Fruit fly (Drosophila melanogaster) whole organism, embryonic: ENCODE data around the gene tyn.

Experiments
- BEAF-32 ChIP-seq: fragments of 200-800 bp; sonication (Bioruptor generic); optimal IDR thresholded peaks from 3 replicates; lab custom pipeline; 2017; ENCODE audit warnings: missing biosample characterization, missing genetic modification characterization, mild to moderate bottlenecking, moderate library complexity, missing genetic modification reagents
- BtbVII ChIP-seq: fragments of 200-800 bp; sonication (Bioruptor generic); optimal IDR thresholded peaks from 3 replicates; lab custom pipeline; 2017; ENCODE audit warnings: missing biosample characterization, mild to moderate bottlenecking, missing genetic modification characterization
- CG11398 ChIP-seq: fragments of 200-800 bp; sonication (Bioruptor generic); optimal IDR thresholded peaks from 2 replicates; lab custom pipeline; 2016; ENCODE audit warnings: missing biosample characterization, missing genetic modification characterization
- CG12155 ChIP-seq: fragments of 200-800 bp; sonication (Bioruptor generic); optimal IDR thresholded peaks from 3 replicates; lab custom pipeline; 2016; ENCODE audit warnings: missing biosample characterization, missing genetic modification characterization
- CG13287 ChIP-seq: fragments of 200-800 bp; sonication (Bioruptor generic); IDR thresholded peaks from 2 replicates; pipeline ENCODE4 v1.3.6; 2022; ENCODE audit warnings: missing biosample characterization, missing genetic modification characterization; ENCODE audit not compliant: partially characterized antibody
- CG13624 ChIP-seq: fragments of 200-800 bp; sonication (Bioruptor generic); optimal IDR thresholded peaks from 2 replicates; lab custom pipeline; 2016; ENCODE audit warnings: missing biosample characterization, missing genetic modification characterization
- CG15479 ChIP-seq: fragments of 200-800 bp; sonication (Bioruptor generic); optimal IDR thresholded peaks from 3 replicates; lab custom pipeline; 2019; ENCODE audit warnings: missing biosample characterization, mild to moderate bottlenecking, missing genetic modification characterization, moderate library complexity
- CG1647 ChIP-seq: fragments of 200-800 bp; sonication (Bioruptor generic); optimal IDR thresholded peaks from 3 replicates; lab custom pipeline; 2016; ENCODE audit warnings: missing biosample characterization, missing genetic modification characterization
- CG16779 ChIP-seq: fragments of 200-800 bp; sonication (Bioruptor generic); IDR thresholded peaks from 2 replicates; pipeline ENCODE4 v1.3.6; 2022; ENCODE audit warnings: missing biosample characterization, missing genetic modification characterization
- CG17802 ChIP-seq: fragments of 200-800 bp; sonication (Bioruptor generic); optimal IDR thresholded peaks from 2 replicates; lab custom pipeline; 2018; ENCODE audit warnings: missing biosample characterization, mild to moderate bottlenecking, missing genetic modification characterization, moderate library complexity
- CG30020 ChIP-seq: fragments of 200-800 bp; optimal IDR thresholded peaks from 2 replicates; lab custom pipeline; 2019; ENCODE audit warnings: missing biosample characterization, mild to moderate bottlenecking, missing genetic modification characterization, moderate library complexity
- CG3281 ChIP-seq: fragments of 200-800 bp; sonication (Bioruptor generic); optimal IDR thresholded peaks from 3 replicates; lab custom pipeline; 2017; ENCODE audit warnings: missing biosample characterization, mild to moderate bottlenecking, missing genetic modification characterization
- CG3838 ChIP-seq: fragments of 200-800 bp; sonication (Bioruptor generic); optimal IDR thresholded peaks from 3 replicates; lab custom pipeline; 2016; ENCODE audit warnings: missing biosample characterization, missing genetic modification characterization
- CG3847 ChIP-seq: fragments of 200-800 bp; sonication (Bioruptor generic); IDR thresholded peaks from 2 replicates; pipeline ENCODE4 v1.3.6; 2022; ENCODE audit warnings: missing biosample characterization, missing genetic modification characterization
- CG3995 ChIP-seq: fragments of 200-800 bp; sonication (Bioruptor generic); optimal IDR thresholded peaks from 3 replicates; lab custom pipeline; 2016; ENCODE audit warnings: missing biosample characterization, missing genetic modification characterization
- CG4328 ChIP-seq: fragments of 200-800 bp; sonication (Bioruptor generic); optimal IDR thresholded peaks from 3 replicates; lab custom pipeline; 2017; ENCODE audit warnings: missing biosample characterization, missing genetic modification reagents, missing genetic modification characterization
- CG5245 ChIP-seq: fragments of 200-800 bp; sonication (Bioruptor generic); optimal IDR thresholded peaks from 3 replicates; lab custom pipeline; 2016; ENCODE audit warnings: missing biosample characterization, missing genetic modification characterization
- CG5953 ChIP-seq: fragments of 200-800 bp; sonication (Bioruptor generic); IDR thresholded peaks from 2 replicates; pipeline ENCODE4 v1.3.6; 2022; ENCODE audit warnings: missing biosample characterization, missing genetic modification characterization
- CG6791 ChIP-seq: fragments of 200-800 bp; sonication (Bioruptor generic); IDR thresholded peaks from 3 replicates; pipeline ENCODE4 v1.3.6; 2022; ENCODE audit warnings: missing biosample characterization, missing genetic modification characterization; ENCODE audit not compliant: partially characterized antibody
- CG7745 ChIP-seq: fragments of 200-800 bp; sonication (Bioruptor generic); optimal IDR thresholded peaks from 2 replicates; lab custom pipeline; 2018; ENCODE audit warnings: missing biosample characterization, mild to moderate bottlenecking, missing genetic modification characterization, moderate library complexity
- CG7963 ChIP-seq: fragments of 200-800 bp; sonication (Bioruptor generic); IDR thresholded peaks from 3 replicates; pipeline ENCODE4 v1.3.6; 2022; ENCODE audit warnings: missing biosample characterization, missing genetic modification characterization; ENCODE audit not compliant: partially characterized antibody
- CG8089 ChIP-seq: fragments of 200-800 bp; sonication (Bioruptor generic); optimal IDR thresholded peaks from 3 replicates; lab custom pipeline; 2016; ENCODE audit warnings: missing biosample characterization, missing genetic modification characterization
- CG9215 ChIP-seq: fragments of 200-800 bp; sonication (Bioruptor generic); IDR thresholded peaks from 2 replicates; pipeline ENCODE4 v1.3.6; 2022; ENCODE audit warnings: missing biosample characterization, missing genetic modification characterization
- Chrac-16 ChIP-seq: fragments of 200-800 bp; sonication (Bioruptor generic); optimal IDR thresholded peaks from 3 replicates; lab custom pipeline; 2016; ENCODE audit warnings: missing biosample characterization, missing genetic modification characterization
- D19B ChIP-seq: fragments of 200-800 bp; sonication (Bioruptor generic); optimal IDR thresholded peaks from 2 replicates; lab custom pipeline; 2017; ENCODE audit warnings: missing biosample characterization, mild to moderate bottlenecking, missing genetic modification characterization
- Fer2 ChIP-seq: fragments of 200-800 bp; sonication (Bioruptor generic); optimal IDR thresholded peaks from 2 replicates; lab custom pipeline; 2018; ENCODE audit warnings: missing biosample characterization, mild to moderate bottlenecking, missing genetic modification characterization, moderate library complexity
- Hr39 ChIP-seq: fragments of >200 bp; optimal IDR thresholded peaks from 2 replicates; lab custom pipeline; 2017
- Hr51 ChIP-seq, 2 experiments: fragments of 200-800 bp; sonication (Bioruptor generic); optimal IDR thresholded peaks; 2 replicates in 1 of 2; 3 replicates in 1 of 2; lab custom pipeline; 2016 to 2018; ENCODE audit warnings: missing biosample characterization in 2 of 2, missing genetic modification characterization in 2 of 2, mild to moderate bottlenecking in 1 of 2, moderate library complexity in 1 of 2
- Myb ChIP-seq: fragments of 200-800 bp; sonication (Bioruptor generic); optimal IDR thresholded peaks from 2 replicates; lab custom pipeline; 2016; ENCODE audit warnings: missing biosample characterization, missing genetic modification characterization
- NC2α ChIP-seq: fragments of 200-800 bp; sonication (Bioruptor generic); optimal IDR thresholded peaks from 2 replicates; lab custom pipeline; 2016; ENCODE audit warnings: missing biosample characterization, missing genetic modification characterization
- NFAT ChIP-seq: fragments of 200-800 bp; sonication (Bioruptor generic); IDR thresholded peaks from 2 replicates; pipeline ENCODE4 v1.3.6; 2022; ENCODE audit warnings: missing biosample characterization, missing genetic modification characterization
- Pdp1 ChIP-seq, 2 experiments: fragments of 200-800 bp; sonication (Bioruptor generic); optimal IDR thresholded peaks; 3 replicates each; lab custom pipeline; 2016; ENCODE audit warnings: missing biosample characterization in 2 of 2, missing genetic modification characterization in 2 of 2, mild to moderate bottlenecking in 1 of 2, moderate library complexity in 1 of 2
- Ssrp ChIP-seq: fragments of 200-800 bp; sonication (Bioruptor generic); optimal IDR thresholded peaks from 2 replicates; lab custom pipeline; 2018; ENCODE audit warnings: missing biosample characterization, mild to moderate bottlenecking, missing genetic modification characterization, moderate library complexity
- chm ChIP-seq: fragments of 200-800 bp; sonication (Bioruptor generic); IDR thresholded peaks from 2 replicates; pipeline ENCODE4 v1.3.6; 2022; ENCODE audit warnings: missing biosample characterization, missing genetic modification characterization
- corto ChIP-seq: fragments of 200-800 bp; sonication (Bioruptor generic); optimal IDR thresholded peaks from 2 replicates; lab custom pipeline; 2016; ENCODE audit warnings: missing biosample characterization, mild to moderate bottlenecking, missing genetic modification characterization, moderate library complexity
- gem ChIP-seq: fragments of 200-800 bp; sonication (Bioruptor generic); optimal IDR thresholded peaks from 2 replicates; lab custom pipeline; 2019; ENCODE audit warnings: missing biosample characterization, mild to moderate bottlenecking, missing genetic modification characterization, moderate library complexity
- grn ChIP-seq: fragments of 200-800 bp; sonication (Bioruptor generic); optimal IDR thresholded peaks from 3 replicates; lab custom pipeline; 2017; ENCODE audit warnings: missing biosample characterization, missing genetic modification characterization
- hbn ChIP-seq: fragments of 200-800 bp; sonication (Bioruptor generic); IDR thresholded peaks from 2 replicates; pipeline ENCODE4 v1.3.6; 2022; ENCODE audit warnings: missing biosample characterization, missing genetic modification characterization; ENCODE audit not compliant: partially characterized antibody
- jing ChIP-seq: fragments of 200-800 bp; sonication (Bioruptor generic); optimal IDR thresholded peaks from 2 replicates; lab custom pipeline; 2018; ENCODE audit warnings: missing biosample characterization, mild to moderate bottlenecking, missing genetic modification characterization
- knrl ChIP-seq: fragments of 200-800 bp; sonication (Bioruptor generic); IDR thresholded peaks from 3 replicates; pipeline ENCODE4 v1.3.6; 2022; ENCODE audit warnings: missing biosample characterization, missing genetic modification characterization; ENCODE audit not compliant: partially characterized antibody
- lilli ChIP-seq: fragments of 200-800 bp; sonication (Bioruptor generic); optimal IDR thresholded peaks from 3 replicates; lab custom pipeline; 2016; ENCODE audit warnings: missing biosample characterization, missing genetic modification characterization
- mam ChIP-seq: fragments of 200-800 bp; sonication (Bioruptor generic); optimal IDR thresholded peaks from 3 replicates; lab custom pipeline; 2016; ENCODE audit warnings: missing biosample characterization, missing genetic modification characterization
- nerfin-2 ChIP-seq: fragments of 200-800 bp; sonication (Bioruptor generic); IDR thresholded peaks from 2 replicates; pipeline ENCODE4 v1.3.6; 2022; ENCODE audit warnings: missing biosample characterization, missing genetic modification characterization; ENCODE audit not compliant: partially characterized antibody
- org-1 ChIP-seq: fragments of 200-800 bp; sonication (Bioruptor generic); optimal IDR thresholded peaks from 2 replicates; lab custom pipeline; 2017; ENCODE audit warnings: missing biosample characterization, missing genetic modification characterization
- pzg ChIP-seq: fragments of 200-800 bp; sonication (Bioruptor generic); optimal IDR thresholded peaks from 3 replicates; lab custom pipeline; 2018; ENCODE audit warnings: missing biosample characterization, mild to moderate bottlenecking, missing genetic modification characterization, moderate library complexity
- repo ChIP-seq: fragments of 200-800 bp; sonication (Bioruptor generic); optimal IDR thresholded peaks from 2 replicates; lab custom pipeline; 2016; ENCODE audit warnings: missing biosample characterization, missing genetic modification characterization
- seq ChIP-seq: fragments of 200-800 bp; sonication (Bioruptor generic); IDR thresholded peaks from 2 replicates; pipeline ENCODE4 v1.3.6; 2022; ENCODE audit warnings: missing biosample characterization, missing genetic modification characterization
- slou ChIP-seq: fragments of 200-800 bp; sonication (Bioruptor generic); optimal IDR thresholded peaks from 3 replicates; lab custom pipeline; 2016; ENCODE audit warnings: missing biosample characterization, missing genetic modification characterization
- sna ChIP-seq: fragments of 200-800 bp; sonication (Bioruptor generic); IDR thresholded peaks from 2 replicates; pipeline ENCODE4 v1.3.6; 2022; ENCODE audit warnings: missing biosample characterization, missing genetic modification characterization; ENCODE audit not compliant: partially characterized antibody
- tin ChIP-seq: fragments of 200-800 bp; sonication (Bioruptor generic); optimal IDR thresholded peaks from 3 replicates; lab custom pipeline; 2016; ENCODE audit warnings: missing biosample characterization, missing genetic modification characterization
- tna ChIP-seq: fragments of 200-800 bp; sonication (Bioruptor generic); IDR thresholded peaks from 2 replicates; pipeline ENCODE4 v1.3.6; 2022; ENCODE audit warnings: missing biosample characterization, missing genetic modification characterization; ENCODE audit not compliant: partially characterized antibody

tyn gene

DNA sequence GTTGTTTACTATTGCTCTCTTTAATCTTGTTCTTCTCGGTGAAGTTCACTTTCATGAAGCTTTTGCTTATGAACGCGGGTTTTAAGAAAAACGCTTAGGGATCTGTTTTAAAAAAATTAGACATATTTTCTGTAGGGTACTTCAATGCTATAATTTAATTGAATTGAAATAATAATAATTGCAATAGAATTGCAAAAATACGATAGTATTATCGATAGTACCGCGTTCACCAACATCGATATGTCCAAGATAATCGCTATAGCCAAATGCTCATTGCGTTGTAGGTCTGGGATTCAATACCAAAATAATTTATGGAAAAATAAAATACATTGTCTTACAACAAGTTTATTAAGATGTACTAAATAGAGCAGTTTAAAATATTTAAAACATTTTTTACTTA, 1.8 kb downstream of the tyn start (continued):
- TF ChIP-seq CG5953 (GFP tag; lab: Robert Waterston, UW), result no peak
- TF ChIP-seq Pdp1 (GFP tag; optimal IDR thresholded peaks at IDR 0.05; lab: Kevin White, UChicago), result peak in 1 of 2 experiments; percentile 19
- no peak for TF ChIP-seq chm (GFP tag; lab: Robert Waterston, UW)
- no peak for TF ChIP-seq CG7745 (tag; lab: Kevin White, UChicago)
- TF ChIP-seq BtbVII, result no peak
- peak; percentile 4 for TF ChIP-seq CG15479 (GFP tag; lab: Kevin White, UChicago)
- TF ChIP-seq CG9215, result no peak
- TF ChIP-seq hbn, result peak; percentile 77
- TF ChIP-seq slou (GFP tag; lab: Kevin White, UChicago), result no peak
- no peak for TF ChIP-seq seq (GFP tag; lab: Robert Waterston, UW)
- no peak for TF ChIP-seq Hr51 (GFP tag; optimal IDR thresholded peaks at IDR 0.05; lab: Kevin White, UChicago)
- TF ChIP-seq CG16779 (GFP tag; lab: Robert Waterston, UW), result no peak
- no peak for TF ChIP-seq corto (GFP tag; lab: Kevin White, UChicago)
- TF ChIP-seq grn (GFP tag; lab: Kevin White, UChicago), result no peak
- no peak for TF ChIP-seq CG5245
- TF ChIP-seq repo, result no peak
- TF ChIP-seq CG3838 (GFP tag; lab: Kevin White, UChicago), result no peak
- TF ChIP-seq CG30020 (tag; lab: Kevin White, UChicago), result peak; percentile 53
- no peak for TF ChIP-seq CG1647 (GFP tag; lab: Kevin White, UChicago)
- TF ChIP-seq CG11398, result no peak
- no peak for TF ChIP-seq CG3847 (GFP tag; lab: Robert Waterston, UW)
- TF ChIP-seq Myb, result no peak
- no peak for TF ChIP-seq Fer2 (tag; lab: Kevin White, UChicago)
- no peak for TF ChIP-seq CG3281
- TF ChIP-seq BEAF-32 (GFP tag; lab: Kevin White, UChicago), result peak; percentile 82
- peak; percentile 20 for TF ChIP-seq lilli (GFP tag; lab: Kevin White, UChicago)
- no peak for TF ChIP-seq org-1 (GFP tag; lab: Kevin White, UChicago)
- TF ChIP-seq tin, result no peak
- TF ChIP-seq CG7963 (GFP tag; lab: Robert Waterston, UW), result peak; percentile 67; the same call in 2 of the 3 replicates
- TF ChIP-seq sna (GFP tag; lab: Robert Waterston, UW), result peak; percentile 83
- peak; percentile 72 for TF ChIP-seq tna (GFP tag; lab: Robert Waterston, UW)
- peak; percentile 75 for TF ChIP-seq nerfin-2 (GFP tag; lab: Robert Waterston, UW)
- peak; percentile 92 for TF ChIP-seq CG13287 (GFP tag; lab: Robert Waterston, UW)
- no peak for TF ChIP-seq jing
- no peak for TF ChIP-seq NFAT (GFP tag; lab: Robert Waterston, UW)
- no peak for TF ChIP-seq gem
- TF ChIP-seq mam, result no peak
- TF ChIP-seq pzg, result peak; percentile 46
- no peak for TF ChIP-seq D19B (GFP tag; lab: Kevin White, UChicago)
- TF ChIP-seq Ssrp, result no peak
- TF ChIP-seq CG6791 (GFP tag; lab: Robert Waterston, UW), result peak; percentile 76
- no peak for TF ChIP-seq CG4328 (GFP tag; lab: Kevin White, UChicago)
- no peak for TF ChIP-seq Chrac-16 (GFP tag; lab: Kevin White, UChicago)
- TF ChIP-seq NC2α (GFP tag; lab: Kevin White, UChicago), result no peak
- no peak for TF ChIP-seq CG17802
- no peak for TF ChIP-seq CG12155 (GFP tag; lab: Kevin White, UChicago)
- TF ChIP-seq Hr39 (lab: Kevin White, UChicago), result no peak
- TF ChIP-seq knrl, result peak; percentile 84
- TF ChIP-seq CG3995, result peak; percentile 38
- TF ChIP-seq CG8089 (GFP tag; lab: Kevin White, UChicago), result no peak
- TF ChIP-seq CG13624 (GFP tag; lab: Kevin White, UChicago), result peak; percentile 19
